In genomic region chrX:12759642-12760041, ce11 we compare ENCODE assay signal across 4 worm cellular contexts.
TF ChIP-seq lines count a peak whose summit lies in the region.

No protein-coding gene starts in this region.

TF ChIP-seq in whole organism, L1 larva, 84 proteins besides CTCF, POLR2A, EP300 and RAD21 (continued from another document):
- TF ChIP-seq nhr-237 (tag; optimal IDR thresholded peaks at IDR 0.05; lab: Kevin White, UChicago) (no peak), efl-1 (optimal IDR thresholded peaks at IDR 0.05; lab: Kevin White, UChicago) (no peak), efl-1 (GFP tag; optimal IDR thresholded peaks at IDR 0.05 in 1 of 2; lab: Kevin White, UChicago) (peak in 1 of 2 experiments; percentile 58), mdl-1 (tag; optimal IDR thresholded peaks at IDR 0.05; lab: Kevin White, UChicago) (peak in 1 of 2 experiments; percentile 73), nhr-71 (tag; optimal IDR thresholded peaks at IDR 0.05; lab: Kevin White, UChicago) (peak; percentile 67), nhr-12 (tag; optimal IDR thresholded peaks at IDR 0.05; lab: Kevin White, UChicago) (no peak), mab-9 (GFP tag; IDR thresholded peaks at IDR 0.05; lab: Robert Waterston, UW) (no peak), tbx-2 (tag; optimal IDR thresholded peaks at IDR 0.05; lab: Kevin White, UChicago) (peak; percentile 40), nhr-19 (GFP tag; conservative IDR thresholded peaks at IDR 0.05; lab: Robert Waterston, UW) (peak; percentile 37; the same call in 1 of the 2 replicates), lir-3 (tag; optimal IDR thresholded peaks at IDR 0.05; lab: Kevin White, UChicago; ENCODE audit: poor library complexity) (peak; percentile 53), nhr-84 (tag; optimal IDR thresholded peaks at IDR 0.05; lab: Kevin White, UChicago) (no peak), nhr-90 (tag; optimal IDR thresholded peaks at IDR 0.05; lab: Kevin White, UChicago; ENCODE audit: poor library complexity) (peak; percentile 57), nhr-28 (tag; optimal IDR thresholded peaks at IDR 0.05; lab: Kevin White, UChicago) (no peak), fos-1 (tag; optimal IDR thresholded peaks at IDR 0.05; lab: Kevin White, UChicago) (no peak), snu-23 (GFP tag; optimal IDR thresholded peaks at IDR 0.05; lab: Kevin White, UChicago) (peak; percentile 54), ces-1 (GFP tag; optimal IDR thresholded peaks at IDR 0.05; lab: Kevin White, UChicago) (no peak), blmp-1 (tag; optimal IDR thresholded peaks at IDR 0.05; lab: Kevin White, UChicago) (peak; percentile 71), ceh-63 (GFP tag; optimal IDR thresholded peaks at IDR 0.05; lab: Kevin White, UChicago) (no peak), zip-4 (GFP tag; optimal IDR thresholded peaks at IDR 0.05; lab: Kevin White, UChicago) (no peak), hlh-17 (GFP tag; optimal IDR thresholded peaks at IDR 0.05; lab: Kevin White, UChicago; ENCODE audit: borderline replicate concordance) (no peak), snpc-4 (tag; optimal IDR thresholded peaks at IDR 0.05; lab: Kevin White, UChicago) (no peak)

TF ChIP-seq in whole organism, L2 larva, 48 proteins besides CTCF, POLR2A, EP300 and RAD21 (continued from another document):
- TF ChIP-seq nhr-6 (tag; optimal IDR thresholded peaks at IDR 0.05; lab: Kevin White, UChicago) (no peak), Y55F3AM.14 (GFP tag; optimal IDR thresholded peaks at IDR 0.05; lab: Kevin White, UChicago) (peak; percentile 25), nhr-12 (tag; optimal IDR thresholded peaks at IDR 0.05; lab: Kevin White, UChicago) (no peak), alr-1 (tag; optimal IDR thresholded peaks at IDR 0.05; lab: Kevin White, UChicago) (no peak), ceh-16 (tag; optimal IDR thresholded peaks at IDR 0.05; lab: Kevin White, UChicago) (no peak), lin-13 (GFP tag; optimal IDR thresholded peaks at IDR 0.05; lab: Kevin White, UChicago) (no peak), unc-39 (tag; optimal IDR thresholded peaks at IDR 0.05; lab: Kevin White, UChicago) (no peak), zag-1 (tag; optimal IDR thresholded peaks at IDR 0.05; lab: Kevin White, UChicago) (no peak), R02D3.7 (tag; optimal IDR thresholded peaks at IDR 0.05; lab: Kevin White, UChicago) (no peak), C34F6.9 (tag; optimal IDR thresholded peaks at IDR 0.05; lab: Kevin White, UChicago) (no peak), unc-55 (GFP tag; optimal IDR thresholded peaks at IDR 0.05; lab: Kevin White, UChicago) (no peak), nhr-237 (tag; optimal IDR thresholded peaks at IDR 0.05; lab: Kevin White, UChicago) (no peak), nhr-25 (tag; optimal IDR thresholded peaks at IDR 0.05; lab: Kevin White, UChicago) (no peak), ztf-4 (tag; optimal IDR thresholded peaks at IDR 0.05; lab: Kevin White, UChicago) (no peak), egl-27 (tag; optimal IDR thresholded peaks at IDR 0.05; lab: Kevin White, UChicago) (no peak), mab-5 (tag; optimal IDR thresholded peaks at IDR 0.05; lab: Kevin White, UChicago) (no peak), mbf-1 (tag; optimal IDR thresholded peaks at IDR 0.05; lab: Kevin White, UChicago) (no peak), fos-1 (tag; optimal IDR thresholded peaks at IDR 0.05; lab: Kevin White, UChicago) (peak; percentile 92), crh-2 (tag; optimal IDR thresholded peaks at IDR 0.05; lab: Kevin White, UChicago) (peak; percentile 70), nhr-77 (tag; optimal IDR thresholded peaks at IDR 0.05; lab: Kevin White, UChicago) (no peak), ztf-1 (GFP tag; conservative IDR thresholded peaks at IDR 0.05; lab: Robert Waterston, UW) (no peak), dmd-4 (tag; optimal IDR thresholded peaks at IDR 0.05; lab: Kevin White, UChicago) (no peak), unc-62 (GFP tag; optimal IDR thresholded peaks at IDR 0.05; lab: Kevin White, UChicago) (no peak), sem-4 (tag; optimal IDR thresholded peaks at IDR 0.05; lab: Kevin White, UChicago) (no peak), blmp-1 (tag; optimal IDR thresholded peaks at IDR 0.05; lab: Kevin White, UChicago; ENCODE audit: insufficient read depth) (peak; percentile 83), nhr-11 (tag; optimal IDR thresholded peaks at IDR 0.05; lab: Kevin White, UChicago) (no peak), gmeb-1 (tag; optimal IDR thresholded peaks at IDR 0.05; lab: Kevin White, UChicago) (peak; percentile 38), mdl-1 (tag; optimal IDR thresholded peaks at IDR 0.05; lab: Kevin White, UChicago) (peak; percentile 65 to 85), ztf-11 (tag; optimal IDR thresholded peaks at IDR 0.05; lab: Kevin White, UChicago) (no peak), sma-3 (GFP tag; optimal IDR thresholded peaks at IDR 0.05; lab: Kevin White, UChicago) (peak; percentile 68), ZK546.5 (tag; optimal IDR thresholded peaks at IDR 0.05; lab: Kevin White, UChicago) (no peak), peb-1 (tag; optimal IDR thresholded peaks at IDR 0.05; lab: Kevin White, UChicago) (no peak)

TF ChIP-seq in whole organism, L4 larva, 104 proteins besides CTCF, POLR2A, EP300 and RAD21 (continued from another document and continues in another):
- TF ChIP-seq duxl-1 (tag; optimal IDR thresholded peaks at IDR 0.05; lab: Kevin White, UChicago; ENCODE audit: poor library complexity): no peak
- TF ChIP-seq ZK546.5 (tag; optimal IDR thresholded peaks at IDR 0.05; lab: Kevin White, UChicago): no peak
- peak; percentile 53 for TF ChIP-seq gei-8 (GFP tag; optimal IDR thresholded peaks at IDR 0.05; lab: Kevin White, UChicago)
- TF ChIP-seq nhr-102 (tag; optimal IDR thresholded peaks at IDR 0.05; lab: Kevin White, UChicago): no peak
- TF ChIP-seq dve-1 (tag; optimal IDR thresholded peaks at IDR 0.05; lab: Kevin White, UChicago; ENCODE audit: insufficient read depth): peak; percentile 88
- TF ChIP-seq tra-1 (GFP tag; IDR thresholded peaks at IDR 0.05; lab: Robert Waterston, UW): peak; percentile 71; the same call in 1 of the 2 replicates
- TF ChIP-seq nhr-76 (tag; optimal IDR thresholded peaks at IDR 0.05; lab: Kevin White, UChicago): no peak
- TF ChIP-seq saeg-2 (GFP tag; IDR thresholded peaks at IDR 0.05; lab: Robert Waterston, UW): no peak
- TF ChIP-seq F44E2.7 (GFP tag; IDR thresholded peaks at IDR 0.05; lab: Robert Waterston, UW): no peak
- TF ChIP-seq dpl-1 (GFP tag; optimal IDR thresholded peaks at IDR 0.05; lab: Kevin White, UChicago): no peak
- TF ChIP-seq mxl-2 (GFP tag; conservative IDR thresholded peaks at IDR 0.05; lab: Robert Waterston, UW): 0 out of 2 replicates have a peak, but pooled peaks have one; percentile 20
- TF ChIP-seq Y5F2A.4 (GFP tag; optimal IDR thresholded peaks at IDR 0.05; lab: Kevin White, UChicago): no peak
- no peak for TF ChIP-seq egl-43 (GFP tag; IDR thresholded peaks at IDR 0.05; lab: Robert Waterston, UW)
- TF ChIP-seq dmd-9 (GFP tag; IDR thresholded peaks at IDR 0.05; lab: Robert Waterston, UW): no peak
- no peak for TF ChIP-seq jun-1 (tag; optimal IDR thresholded peaks at IDR 0.05; lab: Kevin White, UChicago)
- TF ChIP-seq rbr-2 (tag; optimal IDR thresholded peaks at IDR 0.05; lab: Kevin White, UChicago): no peak
- peak; percentile 91 for TF ChIP-seq hlh-11 (tag; optimal IDR thresholded peaks at IDR 0.05; lab: Kevin White, UChicago)
- TF ChIP-seq madf-5 (GFP tag; IDR thresholded peaks at IDR 0.05; lab: Robert Waterston, UW): 0 out of 4 replicates have a peak, but pooled peaks of 1 of the 2 experiments have one; percentile 21
- no peak for TF ChIP-seq T20F7.1 (GFP tag; optimal IDR thresholded peaks at IDR 0.05; lab: Kevin White, UChicago)
- peak; percentile 1 for TF ChIP-seq nhr-10 (tag; optimal IDR thresholded peaks at IDR 0.05; lab: Kevin White, UChicago)
- no peak for TF ChIP-seq nhr-42 (GFP tag; IDR thresholded peaks at IDR 0.05; lab: Robert Waterston, UW)
- no peak for TF ChIP-seq snpc-4 (tag; optimal IDR thresholded peaks at IDR 0.05; lab: Kevin White, UChicago)
- TF ChIP-seq snpc-1.2 (GFP tag; IDR thresholded peaks at IDR 0.05; lab: Robert Waterston, UW): no peak
- no peak for TF ChIP-seq F37D6.2 (tag; optimal IDR thresholded peaks at IDR 0.05; lab: Kevin White, UChicago)
- TF ChIP-seq unc-39 (tag; optimal IDR thresholded peaks at IDR 0.05; lab: Kevin White, UChicago): no peak
- no peak for TF ChIP-seq tag-97 (GFP tag; IDR thresholded peaks at IDR 0.05; lab: Robert Waterston, UW)
- no peak for TF ChIP-seq pha-4 (GFP tag; IDR thresholded peaks at IDR 0.05; lab: Robert Waterston, UW)
- no peak for TF ChIP-seq pha-4 (tag; optimal IDR thresholded peaks at IDR 0.05; lab: Kevin White, UChicago)
- TF ChIP-seq nhr-111 (GFP tag; optimal IDR thresholded peaks at IDR 0.05; lab: Kevin White, UChicago): no peak
- no peak for TF ChIP-seq attf-4 (tag; optimal IDR thresholded peaks at IDR 0.05; lab: Kevin White, UChicago)
- peak; percentile 72 for TF ChIP-seq hlh-30 (tag; optimal IDR thresholded peaks at IDR 0.05; lab: Kevin White, UChicago; ENCODE audit: insufficient read depth)
- peak; percentile 65 for TF ChIP-seq nhr-25 (tag; optimal IDR thresholded peaks at IDR 0.05; lab: Kevin White, UChicago; ENCODE audit: borderline replicate concordance, insufficient read depth)
- TF ChIP-seq spr-1 (tag; optimal IDR thresholded peaks at IDR 0.05; lab: Kevin White, UChicago): no peak
- TF ChIP-seq lin-29 (GFP tag; IDR thresholded peaks at IDR 0.05; lab: Robert Waterston, UW): no peak
- peak; percentile 64 for TF ChIP-seq mep-1 (tag; optimal IDR thresholded peaks at IDR 0.05; lab: Kevin White, UChicago)
- TF ChIP-seq php-3 (GFP tag; IDR thresholded peaks at IDR 0.05; lab: Robert Waterston, UW): peak; percentile 84
- TF ChIP-seq ama-1 (optimal IDR thresholded peaks at IDR 0.05; lab: Kevin White, UChicago): no peak
- no peak for TF ChIP-seq daf-12 (tag; optimal IDR thresholded peaks at IDR 0.05; lab: Kevin White, UChicago)
- TF ChIP-seq aly-2 (tag; optimal IDR thresholded peaks at IDR 0.05; lab: Kevin White, UChicago): no peak
- no peak for TF ChIP-seq lin-39 (tag; optimal IDR thresholded peaks at IDR 0.05; lab: Kevin White, UChicago)
- TF ChIP-seq nhr-237 (tag; optimal IDR thresholded peaks at IDR 0.05; lab: Kevin White, UChicago): no peak
- no peak for TF ChIP-seq R02D3.7 (tag; optimal IDR thresholded peaks at IDR 0.05; lab: Kevin White, UChicago)
- TF ChIP-seq lin-38 (GFP tag; IDR thresholded peaks at IDR 0.05; lab: Robert Waterston, UW): no peak
- 0 out of 2 replicates have a peak, but pooled peaks have one; percentile 30 for TF ChIP-seq ceh-20 (GFP tag; IDR thresholded peaks at IDR 0.05; lab: Robert Waterston, UW)

TF ChIP-seq in whole organism, young adult, 124 proteins besides CTCF, POLR2A, EP300 and RAD21 (continued from another document and continues in another):
- no peak for TF ChIP-seq ceh-58 (GFP tag; IDR thresholded peaks at IDR 0.05; lab: Robert Waterston, UW)
- no peak for TF ChIP-seq lir-1 (GFP tag; conservative IDR thresholded peaks at IDR 0.05; lab: Robert Waterston, UW)
- TF ChIP-seq dpff-1 (tag; optimal IDR thresholded peaks at IDR 0.05; lab: Kevin White, UChicago): no peak
- no peak for TF ChIP-seq nfyb-1 (GFP tag; IDR thresholded peaks at IDR 0.05; lab: Robert Waterston, UW)
- no peak for TF ChIP-seq F49E8.2 (tag; optimal IDR thresholded peaks at IDR 0.05; lab: Kevin White, UChicago; ENCODE audit: insufficient read depth)
- TF ChIP-seq atf-7 (tag; optimal IDR thresholded peaks at IDR 0.05; lab: Kevin White, UChicago): no peak
- TF ChIP-seq ztf-22 (GFP tag; optimal IDR thresholded peaks at IDR 0.05; lab: Kevin White, UChicago): no peak
- TF ChIP-seq hmg-1.2 (GFP tag; IDR thresholded peaks at IDR 0.05; lab: Robert Waterston, UW): no peak
- TF ChIP-seq pha-4 (tag; optimal IDR thresholded peaks at IDR 0.05; lab: Kevin White, UChicago): no peak
- no peak for TF ChIP-seq Y95B8A.8 (GFP tag; IDR thresholded peaks at IDR 0.05; lab: Robert Waterston, UW)
- no peak for TF ChIP-seq madf-10 (tag; optimal IDR thresholded peaks at IDR 0.05; lab: Kevin White, UChicago)
- TF ChIP-seq fkh-3 (tag; optimal IDR thresholded peaks at IDR 0.05; lab: Kevin White, UChicago): no peak
- TF ChIP-seq T07F8.4 (tag; optimal IDR thresholded peaks at IDR 0.05; lab: Kevin White, UChicago): no peak
- no peak for TF ChIP-seq nhr-27 (tag; optimal IDR thresholded peaks at IDR 0.05; lab: Kevin White, UChicago)
- TF ChIP-seq lin-35 (GFP tag; optimal IDR thresholded peaks at IDR 0.05; lab: Kevin White, UChicago): no peak
- TF ChIP-seq F22D6.2 (tag; optimal IDR thresholded peaks at IDR 0.05; lab: Kevin White, UChicago): no peak
- no peak for TF ChIP-seq ceh-79 (tag; optimal IDR thresholded peaks at IDR 0.05; lab: Kevin White, UChicago)
- TF ChIP-seq repo-1 (tag; optimal IDR thresholded peaks at IDR 0.05; lab: Kevin White, UChicago): no peak
- TF ChIP-seq let-526 (GFP tag; IDR thresholded peaks at IDR 0.05; lab: Robert Waterston, UW): no peak
- TF ChIP-seq B0035.1 (tag; optimal IDR thresholded peaks at IDR 0.05; lab: Kevin White, UChicago): no peak
- no peak for TF ChIP-seq mel-28 (tag; optimal IDR thresholded peaks at IDR 0.05; lab: Kevin White, UChicago; ENCODE audit: borderline replicate concordance)
- TF ChIP-seq zfh-2 (GFP tag; conservative IDR thresholded peaks at IDR 0.05; lab: Robert Waterston, UW): no peak
- TF ChIP-seq lag-1 (GFP tag; IDR thresholded peaks at IDR 0.05; lab: Robert Waterston, UW): no peak
- TF ChIP-seq lsl-1 (GFP tag; optimal IDR thresholded peaks at IDR 0.05; lab: Kevin White, UChicago): no peak
- peak; percentile 14 for TF ChIP-seq somi-1 (GFP tag; optimal IDR thresholded peaks at IDR 0.05; lab: Kevin White, UChicago)
- TF ChIP-seq egrh-3 (GFP tag; IDR thresholded peaks at IDR 0.05; lab: Robert Waterston, UW): no peak
- TF ChIP-seq ceh-27 (GFP tag; optimal IDR thresholded peaks at IDR 0.05; lab: Kevin White, UChicago): no peak
- no peak for TF ChIP-seq mes-4 (tag; optimal IDR thresholded peaks at IDR 0.05; lab: Kevin White, UChicago)
- TF ChIP-seq xnd-1 (tag; optimal IDR thresholded peaks at IDR 0.05; lab: Kevin White, UChicago): no peak
- TF ChIP-seq F37B4.10 (GFP tag; IDR thresholded peaks at IDR 0.05; lab: Robert Waterston, UW): no peak
- TF ChIP-seq efl-1 (GFP tag; optimal IDR thresholded peaks at IDR 0.05; lab: Kevin White, UChicago): no peak
- no peak for TF ChIP-seq ztf-3 (GFP tag; optimal IDR thresholded peaks at IDR 0.05; lab: Kevin White, UChicago)
- no peak for TF ChIP-seq rec-8 (tag; optimal IDR thresholded peaks at IDR 0.05; lab: Kevin White, UChicago)
- TF ChIP-seq unc-62 (GFP tag; optimal IDR thresholded peaks at IDR 0.05; lab: Kevin White, UChicago): no peak
- TF ChIP-seq madf-3 (GFP tag; IDR thresholded peaks at IDR 0.05; lab: Robert Waterston, UW): no peak
- no peak for TF ChIP-seq cebp-1 (GFP tag; IDR thresholded peaks at IDR 0.05; lab: Robert Waterston, UW)
- no peak for TF ChIP-seq cebp-1 (tag; optimal IDR thresholded peaks at IDR 0.05; lab: Kevin White, UChicago)
- no peak for TF ChIP-seq madf-8 (GFP tag; conservative IDR thresholded peaks at IDR 0.05; lab: Robert Waterston, UW)
- no peak for TF ChIP-seq sdz-38 (tag; optimal IDR thresholded peaks at IDR 0.05; lab: Kevin White, UChicago)
- no peak for TF ChIP-seq aptf-3 (GFP tag; IDR thresholded peaks at IDR 0.05; lab: Robert Waterston, UW)
- no peak for TF ChIP-seq unc-130 (GFP tag; optimal IDR thresholded peaks at IDR 0.05; lab: Kevin White, UChicago)
- TF ChIP-seq egl-44 (GFP tag; IDR thresholded peaks at IDR 0.05; lab: Robert Waterston, UW): no peak
- TF ChIP-seq nhr-80 (tag; optimal IDR thresholded peaks at IDR 0.05; lab: Kevin White, UChicago): peak; percentile 98
- TF ChIP-seq F57A8.1 (GFP tag; optimal IDR thresholded peaks at IDR 0.05; lab: Kevin White, UChicago): no peak
- TF ChIP-seq rpc-1 (optimal IDR thresholded peaks at IDR 0.05; lab: Kevin White, UChicago): no peak
- no peak for TF ChIP-seq rpc-1 (tag; optimal IDR thresholded peaks at IDR 0.05; lab: Kevin White, UChicago)
- TF ChIP-seq tbp1 (GFP tag; optimal IDR thresholded peaks at IDR 0.05; lab: Kevin White, UChicago): peak; percentile 30
- peak; percentile 79 to 86 for TF ChIP-seq let-607 (tag; optimal IDR thresholded peaks at IDR 0.05; lab: Kevin White, UChicago)
- TF ChIP-seq bed-1 (GFP tag; IDR thresholded peaks at IDR 0.05; lab: Robert Waterston, UW): no peak
- TF ChIP-seq rcor-1 (GFP tag; IDR thresholded peaks at IDR 0.05; lab: Robert Waterston, UW): 0 out of 2 replicates have a peak, but pooled peaks have one; percentile 23
- TF ChIP-seq ztf-26 (tag; optimal IDR thresholded peaks at IDR 0.05; lab: Kevin White, UChicago): peak; percentile 53
- TF ChIP-seq attf-6 (GFP tag; IDR thresholded peaks at IDR 0.05; lab: Robert Waterston, UW): no peak
- TF ChIP-seq ceh-91 (GFP tag; IDR thresholded peaks at IDR 0.05; lab: Robert Waterston, UW): no peak
